Fruit fly (Drosophila melanogaster): ENCODE results near the gene CG42371.
A peak's percentile ranks its signal among the peaks of the same experiment; 100 is the strongest.

Gene CG42371

dm6 chr2L:2226259-2227121, 9.4 kb upstream of the CG42371 start, which contains the start of the genes CG15387 and sau (continued):
- TF ChIP-seq eve (GFP tag; optimal IDR thresholded peaks at IDR 0.05) (no peak), CG7963 (GFP tag; IDR thresholded peaks at IDR 0.05; ENCODE audit: partially characterized antibody) (peak; percentile 77; the same call in 2 of the 3 replicates), esg (GFP tag; conservative IDR thresholded peaks at IDR 0.05) (peak; percentile 71), org-1 (GFP tag; optimal IDR thresholded peaks at IDR 0.05) (peak; percentile 63), cato (GFP tag; optimal IDR thresholded peaks at IDR 0.05; ENCODE audit: borderline replicate concordance) (peak; percentile 76), HHEX (GFP tag; optimal IDR thresholded peaks at IDR 0.05) (peak; percentile 82), CG3847 (GFP tag; IDR thresholded peaks at IDR 0.05) (peak; percentile 89), NK7.1 (GFP tag; optimal IDR thresholded peaks at IDR 0.05) (peak; percentile 70), tll (GFP tag; optimal IDR thresholded peaks at IDR 0.05) (no peak), kni (GFP tag; optimal IDR thresholded peaks at IDR 0.05) (peak; percentile 61), pnt (GFP tag; optimal IDR thresholded peaks at IDR 0.05) (peak; percentile 79), CG13296 (GFP tag; optimal IDR thresholded peaks at IDR 0.05) (peak; percentile 84), ERR (GFP tag; optimal IDR thresholded peaks at IDR 0.05) (peak; percentile 80), row (GFP tag; IDR thresholded peaks at IDR 0.05) (peak; percentile 94), hkb (optimal IDR thresholded peaks at IDR 0.05) (no peak), hkb (GFP tag; IDR thresholded peaks at IDR 0.05) (peak; percentile 86), tup (GFP tag; optimal IDR thresholded peaks at IDR 0.05) (peak; percentile 79), Dbx (GFP tag; IDR thresholded peaks at IDR 0.05) (peak; percentile 84), Ada2b (GFP tag; IDR thresholded peaks at IDR 0.05) (peak; percentile 66), CG2875 (GFP tag; optimal IDR thresholded peaks at IDR 0.05) (peak; percentile 58), luna (GFP tag; optimal IDR thresholded peaks at IDR 0.05) (peak; percentile 87), hth (optimal IDR thresholded peaks at IDR 0.05) (no peak), CG7839 (tag; optimal IDR thresholded peaks at IDR 0.05) (peak; percentile 85), CG15011 (GFP tag; optimal IDR thresholded peaks at IDR 0.05) (peak; percentile 73), en (GFP tag; optimal IDR thresholded peaks at IDR 0.05) (peak; percentile 77), Usf (GFP tag; optimal IDR thresholded peaks at IDR 0.05) (peak; percentile 64), vvl (GFP tag; IDR thresholded peaks at IDR 0.05) (peak; percentile 88), CG2712 (tag; optimal IDR thresholded peaks at IDR 0.05) (peak; percentile 89), Deaf1 (tag; optimal IDR thresholded peaks at IDR 0.05) (peak; percentile 59), CG10959 (GFP tag; IDR thresholded peaks at IDR 0.05) (peak; percentile 65), sima (GFP tag; optimal IDR thresholded peaks at IDR 0.05) (peak; percentile 56), D19B (GFP tag; optimal IDR thresholded peaks at IDR 0.05) (peak; percentile 56), Mes4 (GFP tag; optimal IDR thresholded peaks at IDR 0.05) (peak; percentile 85), croc (GFP tag; conservative IDR thresholded peaks at IDR 0.05) (peak; percentile 65), sens-2 (GFP tag; IDR thresholded peaks at IDR 0.05) (no peak), pum (GFP tag; optimal IDR thresholded peaks at IDR 0.05) (peak; percentile 93), mam (GFP tag; optimal IDR thresholded peaks at IDR 0.05) (peak; percentile 95), Hr39 (optimal IDR thresholded peaks at IDR 0.05) (no peak), NC2α (GFP tag; optimal IDR thresholded peaks at IDR 0.05) (peak; percentile 81), CG1529 (GFP tag; optimal IDR thresholded peaks at IDR 0.05) (peak; percentile 65), Spps (tag; optimal IDR thresholded peaks at IDR 0.05) (peak; percentile 78), NFAT (GFP tag; IDR thresholded peaks at IDR 0.05) (no peak; the same call in none of the 2 replicates), CG13287 (GFP tag; IDR thresholded peaks at IDR 0.05; ENCODE audit: partially characterized antibody) (peak; percentile 95), tin (GFP tag; optimal IDR thresholded peaks at IDR 0.05) (peak; percentile 90), MESR4 (GFP tag; optimal IDR thresholded peaks at IDR 0.05) (peak; percentile 42), lov (optimal IDR thresholded peaks at IDR 0.05) (no peak), lov (GFP tag; IDR thresholded peaks at IDR 0.05) (peak; percentile 76; the same call in 2 of the 3 replicates), unpg (GFP tag; optimal IDR thresholded peaks at IDR 0.05) (peak; percentile 85), CG18476 (GFP tag; optimal IDR thresholded peaks at IDR 0.05) (peak; percentile 89), Dll (GFP tag; IDR thresholded peaks at IDR 0.05; ENCODE audit: partially characterized antibody) (peak; percentile 96)

Data from whole organism, embryonic.